Worm (Caenorhabditis elegans) whole organism, young adult: ENCODE results near the gene crh-2.

Experiments
- B0336.3 ChIP-seq: fragments of 200-800 bp; sonication (Bioruptor generic); IDR thresholded peaks from 2 replicates; pipeline ENCODE4 v1.3.6; 2022; ENCODE audit warnings: missing genetic modification characterization, missing compliant biosample characterization
- D2030.7 ChIP-seq: fragments of 200-800 bp; sonication (Bioruptor generic); IDR thresholded peaks from 2 replicates; pipeline ENCODE4 v1.3.6; 2022; ENCODE audit warnings: missing genetic modification reagents, missing genetic modification characterization, missing compliant biosample characterization
- F37B4.10 ChIP-seq: fragments of 200-800 bp; sonication (Bioruptor generic); IDR thresholded peaks from 2 replicates; pipeline ENCODE4 v1.3.6; 2022; ENCODE audit warnings: missing genetic modification characterization, missing compliant biosample characterization
- ama-1 ChIP-seq, 3 experiments: fragments of 150-350 bp in 1 of 3; sonication (generic microtip) in 2 of 3; optimal IDR thresholded peaks; 2 replicates each; lab custom pipeline; 2014 to 2018; ENCODE audit warnings: missing biosample characterization in 2 of 3, missing genetic modification characterization in 2 of 3, missing genetic modification reagents in 2 of 3
- aptf-2 ChIP-seq: fragments of 200-800 bp; sonication (Bioruptor generic); conservative IDR thresholded peaks from 2 replicates; pipeline ENCODE4 v1.3.6; 2022; ENCODE audit warnings: missing genetic modification reagents, missing genetic modification characterization, missing compliant biosample characterization
- attf-5 ChIP-seq: fragments of 200-800 bp; sonication (Bioruptor generic); optimal IDR thresholded peaks from 2 replicates; lab custom pipeline; 2018; ENCODE audit warnings: mild to moderate bottlenecking, missing genetic modification characterization, missing compliant biosample characterization
- dpl-1 ChIP-seq: fragments of 150-350 bp; optimal IDR thresholded peaks from 2 replicates; lab custom pipeline; 2014; ENCODE audit warnings: missing biosample characterization, missing genetic modification reagents, missing genetic modification characterization
- snpc-1.3 ChIP-seq: sonication (generic microtip); optimal IDR thresholded peaks from 2 replicates; lab custom pipeline; 2017; ENCODE audit warnings: missing genetic modification characterization, mild to moderate bottlenecking, missing compliant biosample characterization, antibody characterized with exemption, moderate library complexity, missing genotype, missing genetic modification reagents; ENCODE audit not compliant: insufficient read depth
- unc-62 ChIP-seq: fragments of 150-350 bp; optimal IDR thresholded peaks from 2 replicates; lab custom pipeline; 2014; ENCODE audit warnings: missing biosample characterization, missing genetic modification reagents, missing genetic modification characterization

DNA sequence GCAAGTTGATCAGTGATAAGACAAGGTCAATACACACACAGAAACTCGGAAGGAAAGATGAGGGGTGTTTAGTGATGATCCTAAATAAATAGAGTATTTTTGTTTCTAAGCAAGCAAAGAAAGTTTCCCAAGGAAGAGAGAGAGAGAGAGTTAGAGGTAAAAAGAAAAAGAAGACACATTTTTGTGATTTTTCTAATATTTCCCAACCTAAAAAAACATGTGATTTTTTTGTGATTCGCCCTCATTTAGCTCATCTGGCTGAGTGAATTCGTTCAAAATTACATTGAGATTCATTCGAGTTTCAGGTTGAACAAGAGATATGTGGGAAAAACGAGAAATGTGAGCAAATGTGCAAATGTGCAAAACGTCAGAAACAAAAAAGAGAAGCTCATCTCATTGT, 36.5 kb downstream of the crh-2 start, which contains the start of gene srb-16:
- TF ChIP-seq F37B4.10 (GFP tag; lab: Robert Waterston, UW) (no peak), D2030.7 (GFP tag; lab: Robert Waterston, UW) (no peak), B0336.3 (GFP tag; lab: Robert Waterston, UW) (no peak), unc-62 (GFP tag; lab: Kevin White, UChicago) (no peak), aptf-2 (no peak), ama-1 (optimal IDR thresholded peaks at IDR 0.05; lab: Kevin White, UChicago) (no peak), ama-1 (GFP tag; optimal IDR thresholded peaks at IDR 0.05; lab: Kevin White, UChicago) (no peak), attf-5 (GFP tag; lab: Kevin White, UChicago) (no peak), dpl-1 (no peak), snpc-1.3 (no peak)
